Worm (Caenorhabditis elegans) whole organism, L3 larva: ENCODE measurements around the gene F48E8.4.

ENCODE experiments used
- R02D3.7 ChIP-seq: fragments of 150-350 bp; optimal IDR thresholded peaks from 2 replicates; lab custom pipeline; 2014; ENCODE audit warnings: missing biosample characterization, missing genetic modification characterization
- ZK546.5 ChIP-seq: sonication (generic microtip); optimal IDR thresholded peaks from 2 replicates; lab custom pipeline; 2017; ENCODE audit warnings: missing biosample characterization, missing genetic modification characterization
- ceh-82 ChIP-seq: fragments of 150-350 bp; optimal IDR thresholded peaks from 2 replicates; lab custom pipeline; 2014; ENCODE audit warnings: missing biosample characterization, missing genetic modification characterization
- egl-27 ChIP-seq: sonication (generic microtip); optimal IDR thresholded peaks from 4 replicates; lab custom pipeline; 2017; ENCODE audit warnings: missing biosample characterization, missing genetic modification reagents, missing genetic modification characterization
- elt-1 ChIP-seq: fragments of 150-350 bp; optimal IDR thresholded peaks from 2 replicates; lab custom pipeline; 2014; ENCODE audit warnings: missing biosample characterization, missing genetic modification characterization
- fos-1 ChIP-seq: fragments of 150-350 bp; optimal IDR thresholded peaks from 2 replicates; lab custom pipeline; 2014; ENCODE audit warnings: missing biosample characterization, missing genetic modification characterization
- jun-1 ChIP-seq: fragments of 150-350 bp; optimal IDR thresholded peaks from 2 replicates; lab custom pipeline; 2014; ENCODE audit warnings: missing biosample characterization, missing genetic modification reagents, missing genetic modification characterization
- lin-15B ChIP-seq: fragments of 150-350 bp; optimal IDR thresholded peaks from 2 replicates; lab custom pipeline; 2014; ENCODE audit warnings: missing biosample characterization, missing genetic modification characterization
- lin-39 ChIP-seq: fragments of 150-350 bp; optimal IDR thresholded peaks from 2 replicates; lab custom pipeline; 2018; ENCODE audit warnings: missing biosample characterization, missing genetic modification reagents, missing genetic modification characterization
- mdl-1 ChIP-seq: fragments of 150-350 bp; optimal IDR thresholded peaks from 2 replicates; lab custom pipeline; 2014; ENCODE audit warnings: missing biosample characterization, missing genetic modification characterization
- nhr-23 ChIP-seq: fragments of 150-350 bp; optimal IDR thresholded peaks from 2 replicates; lab custom pipeline; 2014; ENCODE audit warnings: missing biosample characterization, missing genetic modification reagents, missing genetic modification characterization
- nhr-76 ChIP-seq: fragments of 150-350 bp; sonication (generic microtip); optimal IDR thresholded peaks from 5 replicates; lab custom pipeline; 2014; ENCODE audit warnings: missing biosample characterization, missing genetic modification characterization
- pha-4 ChIP-seq: fragments of 150-350 bp; optimal IDR thresholded peaks from 2 replicates; lab custom pipeline; 2014; ENCODE audit warnings: missing biosample characterization, missing genetic modification reagents, missing genetic modification characterization
- tbx-2 ChIP-seq: sonication (generic microtip); optimal IDR thresholded peaks from 2 replicates; lab custom pipeline; 2016; ENCODE audit warnings: mild to moderate bottlenecking, missing genetic modification characterization, missing compliant biosample characterization

- TF ChIP-seq R02D3.7 (no peak), mdl-1 (no peak), lin-39 (tag; lab: Kevin White, UChicago) (no peak), elt-1 (no peak), lin-15B (tag; lab: Kevin White, UChicago) (no peak), nhr-76 (tag; lab: Kevin White, UChicago) (no peak), tbx-2 (tag; lab: Kevin White, UChicago) (no peak), fos-1 (tag; lab: Kevin White, UChicago) (no peak), egl-27 (tag; lab: Kevin White, UChicago) (no peak), nhr-23 (tag; lab: Kevin White, UChicago) (no peak), pha-4 (tag; lab: Kevin White, UChicago) (no peak), jun-1 (tag; lab: Kevin White, UChicago) (no peak), ceh-82 (tag; lab: Kevin White, UChicago) (no peak), ZK546.5 (tag; lab: Kevin White, UChicago) (no peak)
Measured at ce11 chrIII:5406314-5406713, 47.1 kb upstream of the F48E8.4 start.
